Fruit fly (Drosophila melanogaster) whole organism, wandering third instar larva: Measurements from ENCODE around the gene Klc.

Experiments used
- Abd-B ChIP-seq: fragments of >200 bp; optimal IDR thresholded peaks from 2 replicates; lab custom pipeline; 2017; ENCODE audit warnings: missing biosample characterization, missing genetic modification characterization
- CG32264 ChIP-seq: fragments of 200-800 bp; sonication (Bioruptor generic); optimal IDR thresholded peaks from 2 replicates; lab custom pipeline; 2016; ENCODE audit warnings: missing biosample characterization, missing genetic modification characterization
- CG9705 ChIP-seq: fragments of 200-800 bp; sonication (Bioruptor generic); optimal IDR thresholded peaks from 2 replicates; lab custom pipeline; 2018; ENCODE audit warnings: missing biosample characterization, mild to moderate bottlenecking, missing genetic modification characterization
- CrebA ChIP-seq: fragments of 200-800 bp; sonication (Bioruptor generic); optimal IDR thresholded peaks from 2 replicates; lab custom pipeline; 2016; ENCODE audit warnings: missing biosample characterization, mild to moderate bottlenecking, missing genetic modification characterization, borderline replicate concordance
- Dfd ChIP-seq: fragments of >200 bp; optimal IDR thresholded peaks from 2 replicates; lab custom pipeline; 2017; ENCODE audit warnings: missing biosample characterization, missing genetic modification characterization
- Dif ChIP-seq: fragments of 200-275, 200-300 bp; sonication (Bioruptor generic); optimal IDR thresholded peaks from 2 replicates; lab custom pipeline; 2018; ENCODE audit warnings: missing biosample characterization, missing genetic modification characterization; ENCODE audit not compliant: partially characterized antibody
- GATAd ChIP-seq: sonication (Bioruptor generic); optimal IDR thresholded peaks from 2 replicates; lab custom pipeline; 2016; ENCODE audit warnings: missing biosample characterization, missing genetic modification characterization
- HLH106 ChIP-seq: fragments of 200-800 bp; optimal IDR thresholded peaks from 3 replicates; lab custom pipeline; 2019; ENCODE audit warnings: missing biosample characterization, mild to moderate bottlenecking, missing genetic modification characterization, moderate library complexity
- Hnf4 ChIP-seq: fragments of 200-800 bp; sonication (Bioruptor generic); optimal IDR thresholded peaks from 2 replicates; lab custom pipeline; 2016; ENCODE audit warnings: missing biosample characterization, mild to moderate bottlenecking, missing genetic modification characterization
- Hr78 ChIP-seq: fragments of >200 bp; optimal IDR thresholded peaks from 2 replicates; lab custom pipeline; 2017; ENCODE audit warnings: missing biosample characterization, missing genetic modification characterization
- Hr83 ChIP-seq: fragments of 200-300 bp; sonication (Bioruptor generic); optimal IDR thresholded peaks from 2 replicates; lab custom pipeline; 2016; ENCODE audit warnings: missing biosample characterization, mild to moderate bottlenecking, missing genetic modification characterization, moderate library complexity; ENCODE audit not compliant: poor library complexity, severe bottlenecking
- Jra ChIP-seq: sonication (Bioruptor generic); optimal IDR thresholded peaks from 2 replicates; lab custom pipeline; 2016; ENCODE audit warnings: missing biosample characterization, missing genetic modification characterization
- Mio ChIP-seq: sonication (Bioruptor generic); optimal IDR thresholded peaks from 2 replicates; lab custom pipeline; 2016; ENCODE audit warnings: missing biosample characterization, missing genetic modification characterization
- Myc ChIP-seq: fragments of >200 bp; optimal IDR thresholded peaks from 2 replicates; lab custom pipeline; 2017
- N ChIP-seq: fragments of >200 bp; optimal IDR thresholded peaks from 2 replicates; lab custom pipeline; 2018; ENCODE audit warnings: missing biosample characterization, missing external identifiers, missing genetic modification characterization
- OdsH ChIP-seq: fragments of 200-800 bp; sonication (Bioruptor generic); optimal IDR thresholded peaks from 2 replicates; lab custom pipeline; 2016; ENCODE audit warnings: missing biosample characterization, mild to moderate bottlenecking, missing genetic modification characterization
- Rel ChIP-seq, 2 experiments: fragments of 200-800 bp; sonication (Bioruptor generic) in 1 of 2; optimal IDR thresholded peaks; 2 replicates in 1 of 2; 3 replicates in 1 of 2; lab custom pipeline; 2016 to 2019; ENCODE audit warnings: mild to moderate bottlenecking in 2 of 2, missing biosample characterization in 2 of 2, missing genetic modification characterization in 2 of 2, moderate library complexity in 1 of 2
- Sp1 ChIP-seq: fragments of 200-800 bp; sonication (Bioruptor generic); optimal IDR thresholded peaks from 3 replicates; lab custom pipeline; 2019; ENCODE audit warnings: missing biosample characterization, mild to moderate bottlenecking, missing genetic modification characterization, moderate library complexity
- Vsx2 ChIP-seq: fragments of 200-300, 225-300 bp; sonication (Bioruptor generic); optimal IDR thresholded peaks from 2 replicates; lab custom pipeline; 2018; ENCODE audit warnings: missing biosample characterization, missing genetic modification characterization; ENCODE audit not compliant: partially characterized antibody
- br ChIP-seq: fragments of 200-800 bp; sonication (Bioruptor generic); optimal IDR thresholded peaks from 2 replicates; lab custom pipeline; 2016; ENCODE audit warnings: missing biosample characterization, missing genetic modification characterization
- brk ChIP-seq: fragments of 200-800 bp; sonication (Bioruptor generic); optimal IDR thresholded peaks from 2 replicates; lab custom pipeline; 2016; ENCODE audit warnings: missing biosample characterization, mild to moderate bottlenecking, missing genetic modification characterization
- dl ChIP-seq, 2 experiments: fragments of 175-275, 200-275 bp in 1 of 2; fragments of 200-275 bp in 1 of 2; sonication (Bioruptor generic); optimal IDR thresholded peaks; lab custom pipeline; 2018; ENCODE audit warnings: mild to moderate bottlenecking in 2 of 2, missing biosample characterization in 2 of 2, missing genetic modification characterization in 2 of 2, moderate library complexity in 2 of 2; ENCODE audit not compliant: partially characterized antibody in 2 of 2, insufficient read depth in 1 of 2
- dmrt93B ChIP-seq: fragments of 200-800 bp; sonication (Bioruptor generic); optimal IDR thresholded peaks from 2 replicates; lab custom pipeline; 2018; ENCODE audit warnings: missing biosample characterization, mild to moderate bottlenecking, missing genetic modification characterization
- dsf ChIP-seq: sonication (Bioruptor generic); optimal IDR thresholded peaks from 2 replicates; lab custom pipeline; 2016; ENCODE audit warnings: missing biosample characterization, missing genetic modification characterization, borderline replicate concordance
- ey ChIP-seq: fragments of 200-800 bp; sonication (Bioruptor generic); optimal IDR thresholded peaks from 2 replicates; lab custom pipeline; 2016; ENCODE audit warnings: missing biosample characterization, missing genetic modification characterization
- foxo ChIP-seq, 2 experiments: fragments of 200-800 bp; sonication (Bioruptor generic); optimal IDR thresholded peaks; 2 replicates in 1 of 2; 3 replicates in 1 of 2; lab custom pipeline; 2016 to 2017; ENCODE audit warnings: missing biosample characterization in 2 of 2, missing genetic modification characterization in 2 of 2
- fru ChIP-seq: fragments of 200-800 bp; sonication (Bioruptor generic); optimal IDR thresholded peaks from 3 replicates; lab custom pipeline; 2016; ENCODE audit warnings: missing biosample characterization, mild to moderate bottlenecking, missing genetic modification characterization
- h ChIP-seq: fragments of 200-800 bp; sonication (Bioruptor generic); optimal IDR thresholded peaks from 3 replicates; lab custom pipeline; 2016; ENCODE audit warnings: missing biosample characterization, mild to moderate bottlenecking, missing genetic modification characterization
- jim ChIP-seq: fragments of 175-275, 200-325 bp; sonication (Bioruptor generic); optimal IDR thresholded peaks from 2 replicates; lab custom pipeline; 2016; ENCODE audit warnings: missing biosample characterization, mild to moderate bottlenecking, missing genetic modification characterization
- lola ChIP-seq: fragments of >200 bp; optimal IDR thresholded peaks from 2 replicates; lab custom pipeline; 2017; ENCODE audit warnings: missing biosample characterization, missing genetic modification characterization
- pan ChIP-seq: fragments of >200 bp; optimal IDR thresholded peaks from 2 replicates; lab custom pipeline; 2017
- psq ChIP-seq: fragments of 200-800 bp; sonication (Bioruptor generic); optimal IDR thresholded peaks from 3 replicates; lab custom pipeline; 2017; ENCODE audit warnings: missing biosample characterization, mild to moderate bottlenecking, missing genetic modification characterization, moderate library complexity
- rgr ChIP-seq: fragments of 200-800 bp; sonication (Bioruptor generic); optimal IDR thresholded peaks from 3 replicates; lab custom pipeline; 2016; ENCODE audit warnings: missing biosample characterization, mild to moderate bottlenecking, missing genetic modification characterization
- sage ChIP-seq: fragments of 200-800 bp; sonication (Bioruptor generic); optimal IDR thresholded peaks from 2 replicates; lab custom pipeline; 2016; ENCODE audit warnings: missing biosample characterization, mild to moderate bottlenecking, missing genetic modification characterization
- sv ChIP-seq: fragments of 200-800 bp; sonication (Bioruptor generic); optimal IDR thresholded peaks from 3 replicates; lab custom pipeline; 2016; ENCODE audit warnings: missing biosample characterization, missing genetic modification characterization
- tai ChIP-seq: sonication (Bioruptor generic); optimal IDR thresholded peaks from 2 replicates; lab custom pipeline; 2016; ENCODE audit warnings: missing biosample characterization, missing genetic modification characterization
- usp ChIP-seq: fragments of >200 bp; optimal IDR thresholded peaks from 2 replicates; lab custom pipeline; 2017; ENCODE audit warnings: missing biosample characterization, missing genetic modification characterization
- woc ChIP-seq: sonication (Bioruptor generic); optimal IDR thresholded peaks from 2 replicates; lab custom pipeline; 2016; ENCODE audit warnings: missing biosample characterization, mild to moderate bottlenecking, missing genetic modification characterization

Gene Klc

dm6 chr3L:12729601-12730000 lies 20.3 kb downstream of the Klc start:
- TF ChIP-seq Sp1 (GFP tag; lab: Kevin White, UChicago) = no peak
- TF ChIP-seq Hr78 = no peak
- TF ChIP-seq sage (GFP tag; lab: Kevin White, UChicago) = no peak
- no peak for TF ChIP-seq tai (GFP tag; lab: Kevin White, UChicago)
- no peak for TF ChIP-seq Hnf4 (GFP tag; lab: Kevin White, UChicago)
- no peak for TF ChIP-seq ey
- no peak for TF ChIP-seq N (GFP tag; lab: Kevin White, UChicago)
- no peak for TF ChIP-seq rgr (GFP tag; lab: Kevin White, UChicago)
- TF ChIP-seq Dfd (GFP tag; lab: Kevin White, UChicago) = no peak
- TF ChIP-seq GATAd (GFP tag; lab: Kevin White, UChicago) = no peak
- TF ChIP-seq usp (GFP tag; lab: Kevin White, UChicago) = no peak

- TF ChIP-seq Dfd (GFP tag; lab: Kevin White, UChicago) = no peak
- no peak for TF ChIP-seq woc (GFP tag; lab: Kevin White, UChicago)
- TF ChIP-seq dl (GFP tag; optimal IDR thresholded peaks at IDR 0.05; lab: Kevin White, UChicago; ENCODE audit: insufficient read depth in 1 of 2, partially characterized antibody in 2 of 2) = no peak
- TF ChIP-seq tai (GFP tag; lab: Kevin White, UChicago) = no peak
- no peak for TF ChIP-seq Dif (GFP tag; lab: Kevin White, UChicago)
- TF ChIP-seq psq (GFP tag; lab: Kevin White, UChicago) = no peak
Observed at dm6 chr3L:12727212-12727611, 22.6 kb downstream of the Klc start.

DNA sequence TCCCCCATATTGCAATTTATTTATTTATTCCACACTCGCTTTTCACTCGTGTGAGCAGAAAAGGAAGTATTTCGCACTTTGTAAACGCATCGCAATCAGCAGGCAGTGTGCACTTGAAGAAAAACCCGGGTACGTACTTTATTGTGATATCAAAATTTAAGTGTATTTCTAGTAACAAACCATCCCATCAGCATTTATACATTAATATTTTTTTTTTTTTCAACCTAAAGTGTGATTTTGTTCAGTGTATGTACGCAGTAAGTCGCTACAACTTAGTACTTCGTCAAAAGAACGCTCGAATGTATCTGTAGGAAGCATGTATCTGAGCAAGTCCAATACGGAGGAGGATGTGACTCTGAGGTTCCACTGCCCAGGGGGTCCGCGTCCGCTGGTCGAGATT lies 24.1 kb downstream of the Klc start:
- TF ChIP-seq br (GFP tag; lab: Kevin White, UChicago) (no peak), Myc (lab: Kevin White, UChicago) (no peak), sage (GFP tag; lab: Kevin White, UChicago) (peak; percentile 15), Sp1 (GFP tag; lab: Kevin White, UChicago) (peak; percentile 20), CG32264 (GFP tag; lab: Kevin White, UChicago) (no peak), Mio (GFP tag; lab: Kevin White, UChicago) (no peak), CG9705 (GFP tag; lab: Kevin White, UChicago) (no peak), Dif (GFP tag; lab: Kevin White, UChicago) (no peak), OdsH (GFP tag; lab: Kevin White, UChicago) (no peak), Hr83 (no peak), Hnf4 (GFP tag; lab: Kevin White, UChicago) (peak; percentile 31), GATAd (GFP tag; lab: Kevin White, UChicago) (no peak), lola (GFP tag; lab: Kevin White, UChicago) (no peak), Dfd (GFP tag; lab: Kevin White, UChicago) (no peak), woc (GFP tag; lab: Kevin White, UChicago) (no peak), pan (no peak), Rel (GFP tag; optimal IDR thresholded peaks at IDR 0.05; lab: Kevin White, UChicago) (no peak), Rel (tag; optimal IDR thresholded peaks at IDR 0.05; lab: Kevin White, UChicago) (no peak), HLH106 (tag; lab: Kevin White, UChicago) (peak; percentile 33), psq (GFP tag; lab: Kevin White, UChicago) (peak; percentile 35), sv (GFP tag; lab: Kevin White, UChicago) (no peak), dsf (GFP tag; lab: Kevin White, UChicago) (no peak), tai (GFP tag; lab: Kevin White, UChicago) (no peak), foxo (GFP tag; optimal IDR thresholded peaks at IDR 0.05; lab: Kevin White, UChicago) (peak in 1 of 2 experiments; percentile 59), usp (GFP tag; lab: Kevin White, UChicago) (no peak), dl (GFP tag; optimal IDR thresholded peaks at IDR 0.05; lab: Kevin White, UChicago; ENCODE audit: insufficient read depth in 1 of 2, partially characterized antibody in 2 of 2) (no peak), Jra (GFP tag; lab: Kevin White, UChicago) (no peak), N (GFP tag; lab: Kevin White, UChicago) (no peak), brk (GFP tag; lab: Kevin White, UChicago) (peak; percentile 9), fru (GFP tag; lab: Kevin White, UChicago) (peak; percentile 65), CrebA (GFP tag; lab: Kevin White, UChicago) (no peak), h (peak; percentile 65), ey (peak; percentile 40), jim (GFP tag; lab: Kevin White, UChicago) (no peak), dmrt93B (peak; percentile 28), Vsx2 (GFP tag; lab: Kevin White, UChicago) (no peak), Abd-B (GFP tag; lab: Kevin White, UChicago) (no peak), rgr (GFP tag; lab: Kevin White, UChicago) (peak; percentile 6), Hr78 (no peak)
